Fruit fly (Drosophila melanogaster): Measurements from ENCODE around the gene rdgA.

The rdgA gene

DNA sequence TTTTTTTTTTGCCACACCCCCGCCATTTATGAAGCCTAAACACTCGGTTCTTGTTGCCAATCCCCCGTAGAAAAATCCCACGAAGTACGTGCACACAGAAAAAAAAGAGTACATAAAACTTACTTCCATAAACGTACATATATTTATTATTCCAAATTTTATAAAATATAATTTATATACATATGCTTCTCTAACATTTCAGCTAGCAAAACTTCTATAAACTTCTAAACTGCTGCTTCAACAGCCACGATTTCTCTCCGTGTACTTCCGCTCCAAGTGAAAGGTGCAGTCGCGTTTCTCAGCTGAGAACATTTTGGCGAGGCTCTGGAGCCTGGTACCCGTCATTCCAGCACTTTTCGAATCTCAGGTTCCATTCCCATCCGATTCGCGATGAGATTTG lies 155.8 kb downstream of the rdgA start (continued):
- TF ChIP-seq B-H2 (GFP tag; optimal IDR thresholded peaks at IDR 0.05): no peak
- TF ChIP-seq Bteb2 (GFP tag; optimal IDR thresholded peaks at IDR 0.05): no peak
- TF ChIP-seq Ada2b (GFP tag; IDR thresholded peaks at IDR 0.05): 0 out of 2 replicates have a peak, but pooled peaks have one; percentile 12
- no peak for TF ChIP-seq Chrac-16 (GFP tag; optimal IDR thresholded peaks at IDR 0.05)
- TF ChIP-seq CG2875 (GFP tag; optimal IDR thresholded peaks at IDR 0.05): no peak
- TF ChIP-seq CG2202 (tag; optimal IDR thresholded peaks at IDR 0.05): no peak
- TF ChIP-seq HHEX (GFP tag; optimal IDR thresholded peaks at IDR 0.05): no peak
- no peak for TF ChIP-seq gcm (GFP tag; optimal IDR thresholded peaks at IDR 0.05)
- TF ChIP-seq Ssrp (tag; optimal IDR thresholded peaks at IDR 0.05): peak; percentile 14
- TF ChIP-seq Antp (GFP tag; optimal IDR thresholded peaks at IDR 0.05): no peak
- no peak for TF ChIP-seq Gsc (GFP tag; IDR thresholded peaks at IDR 0.05)
- TF ChIP-seq CG8944 (GFP tag; optimal IDR thresholded peaks at IDR 0.05): no peak
- TF ChIP-seq fu2 (GFP tag; optimal IDR thresholded peaks at IDR 0.05): no peak
- no peak for TF ChIP-seq Rx (GFP tag; IDR thresholded peaks at IDR 0.05)
- TF ChIP-seq trem (tag; optimal IDR thresholded peaks at IDR 0.05): no peak
- TF ChIP-seq inv (GFP tag; IDR thresholded peaks at IDR 0.05; ENCODE audit: partially characterized antibody): no peak
- peak; percentile 27; the same call in 1 of the 2 replicates for TF ChIP-seq HLH3B (GFP tag; IDR thresholded peaks at IDR 0.05)
- TF ChIP-seq Sox102F (GFP tag; optimal IDR thresholded peaks at IDR 0.05): peak; percentile 52
- no peak for TF ChIP-seq CG12744 (GFP tag; optimal IDR thresholded peaks at IDR 0.05)
- no peak for TF ChIP-seq zen (tag; optimal IDR thresholded peaks at IDR 0.05)
- no peak for TF ChIP-seq cas (GFP tag; IDR thresholded peaks at IDR 0.05)
- TF ChIP-seq dimm (GFP tag; IDR thresholded peaks at IDR 0.05): no peak
- TF ChIP-seq CG6272 (GFP tag; IDR thresholded peaks at IDR 0.05): no peak
- peak; percentile 53 for TF ChIP-seq sob (GFP tag; IDR thresholded peaks at IDR 0.05)
- no peak for TF ChIP-seq zen2 (GFP tag; IDR thresholded peaks at IDR 0.05; ENCODE audit: partially characterized antibody)
- no peak for TF ChIP-seq CG11723 (GFP tag; optimal IDR thresholded peaks at IDR 0.05)
- TF ChIP-seq CG2678 (tag; optimal IDR thresholded peaks at IDR 0.05): peak; percentile 4
- TF ChIP-seq CG12769 (tag; optimal IDR thresholded peaks at IDR 0.05): peak; percentile 7
- no peak for TF ChIP-seq CG34224 (GFP tag; IDR thresholded peaks at IDR 0.05; ENCODE audit: partially characterized antibody)
- no peak for TF ChIP-seq Stat92E (GFP tag; optimal IDR thresholded peaks at IDR 0.05)
- no peak for TF ChIP-seq CG4360 (GFP tag; IDR thresholded peaks at IDR 0.05)
- no peak for TF ChIP-seq chif (GFP tag; optimal IDR thresholded peaks at IDR 0.05)
- TF ChIP-seq CG33213 (GFP tag; optimal IDR thresholded peaks at IDR 0.05): no peak
- peak; percentile 45; the same call in 1 of the 2 replicates for TF ChIP-seq al (GFP tag; IDR thresholded peaks at IDR 0.05)
- TF ChIP-seq Dad (GFP tag; optimal IDR thresholded peaks at IDR 0.05): no peak
- no peak for TF ChIP-seq CG7745 (tag; optimal IDR thresholded peaks at IDR 0.05)
- TF ChIP-seq stc (GFP tag; IDR thresholded peaks at IDR 0.05): 0 out of 2 replicates have a peak, but pooled peaks have one; percentile 12
- no peak for TF ChIP-seq usp (GFP tag; optimal IDR thresholded peaks at IDR 0.05)
- peak; percentile 53; the same call in 1 of the 2 replicates for TF ChIP-seq Atf6 (GFP tag; IDR thresholded peaks at IDR 0.05)
- TF ChIP-seq Deaf1 (tag; optimal IDR thresholded peaks at IDR 0.05): no peak
- TF ChIP-seq Dbx (GFP tag; IDR thresholded peaks at IDR 0.05): no peak
- TF ChIP-seq CG2129 (GFP tag; IDR thresholded peaks at IDR 0.05; ENCODE audit: partially characterized antibody): no peak
- TF ChIP-seq dmrt99B (tag; optimal IDR thresholded peaks at IDR 0.05): peak; percentile 41
- TF ChIP-seq sd (tag; optimal IDR thresholded peaks at IDR 0.05): no peak
- TF ChIP-seq D (optimal IDR thresholded peaks at IDR 0.05): no peak
- no peak for TF ChIP-seq D (GFP tag; optimal IDR thresholded peaks at IDR 0.05)
- peak in 1 of 2 experiments; percentile 5 for TF ChIP-seq bsh (GFP tag; optimal IDR thresholded peaks at IDR 0.05)
- TF ChIP-seq eyg (GFP tag; optimal IDR thresholded peaks at IDR 0.05): no peak
- TF ChIP-seq CG7963 (GFP tag; IDR thresholded peaks at IDR 0.05; ENCODE audit: partially characterized antibody): no peak
- peak; percentile 26 for TF ChIP-seq corto (GFP tag; optimal IDR thresholded peaks at IDR 0.05)
- TF ChIP-seq Nf-YC (tag; optimal IDR thresholded peaks at IDR 0.05): no peak

Measured in whole organism, embryonic.